Worm (Caenorhabditis elegans) whole organism, L1 larva: ENCODE data around the gene srz-1.

Source experiments
- C04F5.9 ChIP-seq: sonication (generic microtip); optimal IDR thresholded peaks from 2 replicates; lab custom pipeline; 2016; ENCODE audit warnings: missing genetic modification characterization, missing compliant biosample characterization
- C16A3.4 ChIP-seq: fragments of 150-350 bp; optimal IDR thresholded peaks from 2 replicates; lab custom pipeline; 2014; ENCODE audit warnings: missing biosample characterization, missing genetic modification characterization
- C34B4.2 ChIP-seq: sonication (generic microtip); optimal IDR thresholded peaks from 2 replicates; lab custom pipeline; 2017; ENCODE audit warnings: mild to moderate bottlenecking, missing genetic modification characterization, missing compliant biosample characterization
- ama-1 ChIP-seq: fragments of 150-350 bp; optimal IDR thresholded peaks from 2 replicates; lab custom pipeline; 2014
- blmp-1 ChIP-seq: fragments of 150-350 bp; optimal IDR thresholded peaks from 2 replicates; lab custom pipeline; 2014; ENCODE audit warnings: missing biosample characterization, missing genetic modification characterization
- ceh-63 ChIP-seq: fragments of 200-800 bp; sonication (Bioruptor generic); optimal IDR thresholded peaks from 2 replicates; lab custom pipeline; 2018; ENCODE audit warnings: mild to moderate bottlenecking, missing genetic modification characterization, missing compliant biosample characterization
- ceh-8 ChIP-seq: fragments of 200-800 bp; sonication (Bioruptor generic); optimal IDR thresholded peaks from 2 replicates; lab custom pipeline; 2018; ENCODE audit warnings: mild to moderate bottlenecking, missing genetic modification characterization, moderate library complexity, missing compliant biosample characterization
- ceh-82 ChIP-seq, 3 experiments: fragments of 150-350 bp in 1 of 3; sonication (generic microtip) in 2 of 3; optimal IDR thresholded peaks; 2 replicates each; lab custom pipeline; 2014 to 2017; ENCODE audit warnings: missing biosample characterization in 3 of 3, missing genetic modification characterization in 3 of 3
- dpl-1 ChIP-seq, 3 experiments: fragments of 150-350 bp in 2 of 3; sonication (generic microtip) in 1 of 3; optimal IDR thresholded peaks; 2 replicates each; lab custom pipeline; 2014 to 2017; ENCODE audit warnings: missing biosample characterization in 3 of 3, missing genetic modification characterization in 3 of 3, missing genetic modification reagents in 3 of 3
- dsc-1 ChIP-seq: sonication (generic microtip); optimal IDR thresholded peaks from 2 replicates; lab custom pipeline; 2016; ENCODE audit warnings: mild to moderate bottlenecking, missing genetic modification characterization, missing compliant biosample characterization
- efl-1 ChIP-seq, 4 experiments: fragments of 150-350 bp; optimal IDR thresholded peaks in 3 of 4; peaks in 1 of 4; 1 replicate in 1 of 4; 2 replicates in 3 of 4; lab custom pipeline; 2014; ENCODE audit warnings: missing biosample characterization in 2 of 4, missing genetic modification characterization in 2 of 4, missing genetic modification reagents in 2 of 4
- egl-27 ChIP-seq, 2 experiments: fragments of 150-350 bp in 1 of 2; sonication (generic microtip); optimal IDR thresholded peaks; 3 replicates each; lab custom pipeline; 2017 to 2018; ENCODE audit warnings: missing biosample characterization in 2 of 2, missing genetic modification characterization in 2 of 2, missing genetic modification reagents in 2 of 2
- elt-2 ChIP-seq: sonication (generic microtip); optimal IDR thresholded peaks from 2 replicates; lab custom pipeline; 2016; ENCODE audit warnings: missing genetic modification characterization, mild to moderate bottlenecking, inconsistent platforms, missing compliant biosample characterization, missing genetic modification reagents
- fkh-10 ChIP-seq: sonication (generic microtip); optimal IDR thresholded peaks from 2 replicates; lab custom pipeline; 2017; ENCODE audit warnings: missing biosample characterization, missing genetic modification reagents, missing genetic modification characterization
- fkh-4 ChIP-seq: sonication (generic microtip); optimal IDR thresholded peaks from 2 replicates; lab custom pipeline; 2016; ENCODE audit warnings: missing compliant biosample characterization, missing genetic modification characterization, borderline replicate concordance
- fkh-8 ChIP-seq: sonication (generic microtip); optimal IDR thresholded peaks from 2 replicates; lab custom pipeline; 2016; ENCODE audit warnings: mild to moderate bottlenecking, missing genetic modification characterization, missing compliant biosample characterization
- hlh-17 ChIP-seq: fragments of 200-800 bp; sonication (Bioruptor generic); optimal IDR thresholded peaks from 2 replicates; lab custom pipeline; 2018; ENCODE audit warnings: missing genetic modification characterization, mild to moderate bottlenecking, missing compliant biosample characterization, moderate library complexity, borderline replicate concordance
- irx-1 ChIP-seq: sonication (generic microtip); optimal IDR thresholded peaks from 2 replicates; lab custom pipeline; 2016; ENCODE audit warnings: missing genetic modification characterization, missing compliant biosample characterization
- jun-1 ChIP-seq: fragments of 150-350 bp; optimal IDR thresholded peaks from 2 replicates; lab custom pipeline; 2014; ENCODE audit warnings: missing biosample characterization, missing genetic modification reagents, missing genetic modification characterization
- lin-13 ChIP-seq: fragments of 150-350 bp; optimal IDR thresholded peaks from 2 replicates; lab custom pipeline; 2014; ENCODE audit warnings: missing biosample characterization, missing genetic modification reagents, missing genetic modification characterization
- lin-14 ChIP-seq: fragments of 200-800 bp; sonication (Bioruptor generic); optimal IDR thresholded peaks from 2 replicates; lab custom pipeline; 2018; ENCODE audit warnings: mild to moderate bottlenecking, missing genetic modification characterization, moderate library complexity, missing compliant biosample characterization
- lin-35 ChIP-seq, 2 experiments: fragments of 150-350 bp; optimal IDR thresholded peaks; 2 replicates each; lab custom pipeline; 2014; ENCODE audit warnings: missing biosample characterization in 2 of 2, missing genetic modification characterization in 2 of 2, missing genetic modification reagents in 2 of 2
- lin-39 ChIP-seq: fragments of 150-350 bp; optimal IDR thresholded peaks from 2 replicates; lab custom pipeline; 2014; ENCODE audit warnings: missing biosample characterization, missing genetic modification reagents, missing genetic modification characterization
- lir-3 ChIP-seq: sonication (generic microtip); optimal IDR thresholded peaks from 2 replicates; lab custom pipeline; 2016; ENCODE audit warnings: mild to moderate bottlenecking, missing genetic modification characterization, moderate library complexity, missing compliant biosample characterization; ENCODE audit not compliant: poor library complexity
- mdl-1 ChIP-seq, 2 experiments: fragments of 150-350 bp; optimal IDR thresholded peaks; 2 replicates each; lab custom pipeline; 2014 to 2017; ENCODE audit warnings: missing biosample characterization in 2 of 2, missing genetic modification characterization in 2 of 2, inconsistent platforms in 1 of 2
- mef-2 ChIP-seq: fragments of 150-350 bp; optimal IDR thresholded peaks from 2 replicates; lab custom pipeline; 2014; ENCODE audit warnings: missing biosample characterization, missing genetic modification characterization
- nhr-20 ChIP-seq: sonication (generic microtip); optimal IDR thresholded peaks from 2 replicates; lab custom pipeline; 2016; ENCODE audit warnings: mild to moderate bottlenecking, missing genetic modification characterization, missing compliant biosample characterization
- nhr-71 ChIP-seq: sonication (generic microtip); optimal IDR thresholded peaks from 2 replicates; lab custom pipeline; 2016; ENCODE audit warnings: mild to moderate bottlenecking, missing genetic modification characterization, moderate library complexity, missing compliant biosample characterization
- nhr-85 ChIP-seq: sonication (generic microtip); peaks from one replicate; lab custom pipeline; 2016; ENCODE audit warnings: missing genetic modification characterization, inconsistent platforms, missing compliant biosample characterization
- pax-3 ChIP-seq: fragments of 200-800 bp; sonication (Bioruptor generic); optimal IDR thresholded peaks from 2 replicates; lab custom pipeline; 2018; ENCODE audit warnings: mild to moderate bottlenecking, missing genetic modification characterization, moderate library complexity, missing compliant biosample characterization
- skn-1 ChIP-seq: fragments of 150-350 bp; optimal IDR thresholded peaks from 2 replicates; lab custom pipeline; 2014; ENCODE audit warnings: missing biosample characterization, missing genetic modification characterization
- sox-4 ChIP-seq: sonication (generic microtip); optimal IDR thresholded peaks from 2 replicates; lab custom pipeline; 2016; ENCODE audit warnings: missing genetic modification characterization, missing compliant biosample characterization
- sup-37 ChIP-seq: fragments of 200-800 bp; sonication (Bioruptor generic); optimal IDR thresholded peaks from 2 replicates; lab custom pipeline; 2018; ENCODE audit warnings: mild to moderate bottlenecking, missing genetic modification characterization, missing compliant biosample characterization
- unc-30 ChIP-seq: sonication (generic microtip); optimal IDR thresholded peaks from 2 replicates; lab custom pipeline; 2017; ENCODE audit warnings: missing biosample characterization, missing genetic modification characterization
- unc-86 ChIP-seq: sonication (generic microtip); optimal IDR thresholded peaks from 2 replicates; lab custom pipeline; 2016; ENCODE audit warnings: missing genetic modification characterization, missing compliant biosample characterization
- xbp-1 ChIP-seq: sonication (generic microtip); optimal IDR thresholded peaks from 2 replicates; lab custom pipeline; 2016; ENCODE audit warnings: missing genetic modification characterization, missing compliant biosample characterization
- ztf-11 ChIP-seq, 2 experiments: sonication (generic microtip); optimal IDR thresholded peaks; 2 replicates each; lab custom pipeline; 2016 to 2017; ENCODE audit warnings: missing genetic modification characterization in 2 of 2, missing biosample characterization in 1 of 2, missing compliant biosample characterization in 1 of 2
- ztf-4 ChIP-seq: fragments of 150-350 bp; optimal IDR thresholded peaks from 2 replicates; lab custom pipeline; 2014; ENCODE audit warnings: missing biosample characterization, missing genetic modification characterization

srz-1 gene

DNA sequence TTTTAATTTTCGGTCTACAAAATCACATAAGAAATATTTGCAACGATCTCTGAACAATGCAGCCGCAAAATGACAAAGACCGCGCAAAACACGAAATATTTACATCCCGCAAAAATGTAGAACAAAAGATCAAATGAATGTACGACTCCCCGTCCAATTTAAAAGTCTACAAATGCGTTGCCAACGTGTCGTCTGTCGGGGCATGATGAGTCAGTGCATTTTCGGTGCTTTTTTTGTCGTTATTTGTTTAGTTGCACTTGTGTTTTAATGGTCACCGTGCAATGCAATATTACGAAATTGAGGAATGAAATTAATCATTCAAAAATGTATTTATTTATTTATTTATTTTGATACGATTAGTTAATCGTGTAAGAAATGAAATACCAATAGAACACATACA, 48.9 kb downstream of the srz-1 start:
- TF ChIP-seq nhr-20 (tag; lab: Kevin White, UChicago) (peak; percentile 25), sup-37 (GFP tag; lab: Kevin White, UChicago) (no peak), unc-30 (tag; lab: Kevin White, UChicago) (no peak), skn-1 (tag; lab: Kevin White, UChicago) (peak; percentile 8), mef-2 (tag; lab: Kevin White, UChicago) (no peak), dpl-1 (GFP tag; optimal IDR thresholded peaks at IDR 0.05; lab: Kevin White, UChicago) (no peak), lin-35 (GFP tag; optimal IDR thresholded peaks at IDR 0.05; lab: Kevin White, UChicago) (no peak), elt-2 (tag; lab: Kevin White, UChicago) (no peak), lir-3 (tag; lab: Kevin White, UChicago) (no peak), pax-3 (tag; lab: Kevin White, UChicago) (no peak), egl-27 (tag; optimal IDR thresholded peaks at IDR 0.05; lab: Kevin White, UChicago) (peak in 1 of 2 experiments; percentile 17), blmp-1 (tag; lab: Kevin White, UChicago) (no peak)
- TF ChIP-seq, all 84 proteins: peak for 3

DNA sequence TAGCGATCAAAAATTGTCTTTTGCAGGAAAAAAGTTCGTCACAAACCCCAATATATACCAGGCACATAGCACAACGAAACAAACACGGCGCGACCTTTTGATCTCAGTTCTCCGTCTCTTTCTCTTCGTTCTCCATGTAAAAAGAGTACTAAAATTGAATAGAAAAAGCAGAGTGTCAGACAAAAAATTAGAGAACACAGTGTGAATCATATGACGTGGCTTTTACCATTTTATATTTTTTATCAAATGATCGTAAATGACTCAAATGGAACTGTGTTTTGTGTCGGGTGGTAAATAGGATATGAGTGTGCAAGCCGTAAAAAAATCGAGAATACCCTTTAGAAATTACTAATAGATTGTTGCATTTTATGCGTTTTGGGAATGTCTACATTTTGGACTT, 50.3 kb downstream of the srz-1 start:
- peak in 1 of 3 experiments; percentile 31 for TF ChIP-seq ceh-82 (tag; optimal IDR thresholded peaks at IDR 0.05; lab: Kevin White, UChicago)
- TF ChIP-seq nhr-85 (tag; lab: Kevin White, UChicago) = peak; percentile 22
- peak; percentile 45 for TF ChIP-seq nhr-71 (tag; lab: Kevin White, UChicago)
- no peak for TF ChIP-seq fkh-8 (tag; lab: Kevin White, UChicago)
- TF ChIP-seq lin-39 (tag; lab: Kevin White, UChicago) = no peak
- no peak for TF ChIP-seq unc-86 (tag; lab: Kevin White, UChicago)
- peak; percentile 65 for TF ChIP-seq elt-2 (tag; lab: Kevin White, UChicago)
- TF ChIP-seq irx-1 = no peak
- no peak for TF ChIP-seq fkh-10 (GFP tag; lab: Kevin White, UChicago)
- peak in 1 of 2 experiments; percentile 39 for TF ChIP-seq lin-35 (GFP tag; optimal IDR thresholded peaks at IDR 0.05; lab: Kevin White, UChicago)
- TF ChIP-seq fkh-4 (tag; lab: Kevin White, UChicago) = no peak
- TF ChIP-seq ama-1 (lab: Kevin White, UChicago) = no peak
- no peak for TF ChIP-seq lin-14 (GFP tag; lab: Kevin White, UChicago)
- no peak for TF ChIP-seq efl-1 (optimal IDR thresholded peaks at IDR 0.05; lab: Kevin White, UChicago)
- no peak for TF ChIP-seq efl-1 (GFP tag; optimal IDR thresholded peaks at IDR 0.05 in 1 of 2; lab: Kevin White, UChicago)
- no peak for TF ChIP-seq ceh-63 (GFP tag; lab: Kevin White, UChicago)
- peak; percentile 58 for TF ChIP-seq nhr-20 (tag; lab: Kevin White, UChicago)
- no peak for TF ChIP-seq sox-4 (tag; lab: Kevin White, UChicago)
- peak; percentile 23 for TF ChIP-seq jun-1 (tag; lab: Kevin White, UChicago)

DNA sequence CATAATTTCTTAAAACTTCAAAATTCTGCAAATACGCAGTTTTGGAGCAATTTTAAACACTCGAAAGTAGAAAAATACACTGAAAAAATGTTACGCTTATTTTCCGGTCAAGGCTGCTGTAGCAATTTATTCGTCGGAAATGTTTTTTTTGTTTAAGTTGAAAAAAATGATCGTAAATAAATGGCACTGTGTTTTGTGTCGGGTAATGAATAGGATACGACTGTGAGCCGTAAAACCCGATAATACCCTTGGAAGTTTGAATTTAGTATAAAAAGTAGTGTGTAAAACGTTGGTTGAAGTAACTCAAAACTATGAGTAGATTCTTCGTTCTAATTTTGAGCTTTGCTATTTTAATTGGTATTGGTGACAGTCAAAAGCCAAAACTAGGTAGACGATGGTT, 51.3 kb downstream of the srz-1 start, which contains the start of gene T25E12.14:
TSS of gene T25E12.14 (plus strand) at position 301 of the 400 bp plus-strand sequence.
- no peak for TF ChIP-seq C16A3.4
- TF ChIP-seq hlh-17 (GFP tag; lab: Kevin White, UChicago) = no peak
- TF ChIP-seq xbp-1 (tag; lab: Kevin White, UChicago) = no peak
- no peak for TF ChIP-seq ceh-8 (GFP tag; lab: Kevin White, UChicago)
- TF ChIP-seq efl-1 (optimal IDR thresholded peaks at IDR 0.05; lab: Kevin White, UChicago) = no peak
- TF ChIP-seq efl-1 (GFP tag; optimal IDR thresholded peaks at IDR 0.05 in 1 of 2; lab: Kevin White, UChicago) = no peak
- no peak for TF ChIP-seq ztf-4 (tag; lab: Kevin White, UChicago)
- TF ChIP-seq mdl-1 (tag; optimal IDR thresholded peaks at IDR 0.05; lab: Kevin White, UChicago) = no peak
- no peak for TF ChIP-seq lin-13 (GFP tag; lab: Kevin White, UChicago)
- no peak for TF ChIP-seq dpl-1 (GFP tag; optimal IDR thresholded peaks at IDR 0.05; lab: Kevin White, UChicago)
- TF ChIP-seq mef-2 (tag; lab: Kevin White, UChicago) = no peak
- TF ChIP-seq C04F5.9 (tag; lab: Kevin White, UChicago) = no peak
- no peak for TF ChIP-seq C34B4.2
- TF ChIP-seq sox-4 (tag; lab: Kevin White, UChicago) = no peak
- no peak for TF ChIP-seq ztf-11 (tag; optimal IDR thresholded peaks at IDR 0.05; lab: Kevin White, UChicago)
- TF ChIP-seq ceh-63 (GFP tag; lab: Kevin White, UChicago) = no peak
- TF ChIP-seq lin-35 (GFP tag; optimal IDR thresholded peaks at IDR 0.05; lab: Kevin White, UChicago) = no peak
- TF ChIP-seq dsc-1 (tag; lab: Kevin White, UChicago) = no peak
